Fruit fly (Drosophila melanogaster): Measurements from ENCODE around the gene CG13658.

dm6 chr3R:25308228-25308627 is 21.0 kb downstream of the CG13658 start, which contains the start of gene CG10550:
- TF ChIP-seq HLH106 (tag; optimal IDR thresholded peaks at IDR 0.05) = no peak
- TF ChIP-seq foxo (GFP tag; optimal IDR thresholded peaks at IDR 0.05) = no peak
- TF ChIP-seq Abd-B (GFP tag; optimal IDR thresholded peaks at IDR 0.05) = no peak
- TF ChIP-seq dmrt93B (GFP tag; optimal IDR thresholded peaks at IDR 0.05) = no peak
- TF ChIP-seq GATAd (GFP tag; optimal IDR thresholded peaks at IDR 0.05) = no peak
- TF ChIP-seq Myc (optimal IDR thresholded peaks at IDR 0.05) = no peak

Measured in whole organism, wandering third instar larva.